Fruit fly (Drosophila melanogaster): Measurements from ENCODE around the gene twy.

twy gene

dm6 chr3L:11764930-11765329, 28.2 kb downstream of the twy start:
- no peak for TF ChIP-seq CG17801 (GFP tag; optimal IDR thresholded peaks at IDR 0.05; ENCODE audit: partially characterized antibody)

dm6 chr3L:11751005-11751404, 42.1 kb downstream of the twy start, which contains the start of gene Gr68a:
Gr68a (plus strand) TSS chr3L:11751305.
- no peak for TF ChIP-seq CG17801 (GFP tag; optimal IDR thresholded peaks at IDR 0.05; ENCODE audit: partially characterized antibody)

All from ovary, adult (tissue).